Worm (Caenorhabditis elegans): ENCODE results near the gene tag-275.

Gene tag-275

ce11 chrX:6100395-6101099 lies 49.8 kb downstream of the tag-275 start (continued):
- TF ChIP-seq pag-3 (tag; optimal IDR thresholded peaks at IDR 0.05; ENCODE audit: borderline replicate concordance, insufficient read depth): no peak
- no peak for TF ChIP-seq lin-15B (tag; optimal IDR thresholded peaks at IDR 0.05)
- TF ChIP-seq efl-1 (optimal IDR thresholded peaks at IDR 0.05): no peak
- peak in 1 of 2 experiments; percentile 56 for TF ChIP-seq efl-1 (GFP tag; optimal IDR thresholded peaks at IDR 0.05 in 1 of 2)
- TF ChIP-seq hlh-4 (tag; optimal IDR thresholded peaks at IDR 0.05): no peak
- TF ChIP-seq nhr-11 (tag; optimal IDR thresholded peaks at IDR 0.05): no peak
- no peak for TF ChIP-seq mdl-1 (tag; optimal IDR thresholded peaks at IDR 0.05)
- TF ChIP-seq efl-3 (GFP tag; optimal IDR thresholded peaks at IDR 0.05): no peak
- no peak for TF ChIP-seq nhr-28 (tag; optimal IDR thresholded peaks at IDR 0.05)
- no peak for TF ChIP-seq unc-30 (tag; optimal IDR thresholded peaks at IDR 0.05)

- TF ChIP-seq elt-2 (tag; optimal IDR thresholded peaks at IDR 0.05) (peak; percentile 30), pqm-1 (tag; optimal IDR thresholded peaks at IDR 0.05) (peak; percentile 44), fos-1 (tag; optimal IDR thresholded peaks at IDR 0.05) (no peak)
These were observed 51.9 kb downstream of the tag-275 start for ce11 chrX:6098420-6098819.

- TF ChIP-seq nhr-47 (tag; optimal IDR thresholded peaks at IDR 0.05): peak; percentile 61
- TF ChIP-seq C34B4.2 (tag; optimal IDR thresholded peaks at IDR 0.05): no peak
- TF ChIP-seq isw-1 (GFP tag; IDR thresholded peaks at IDR 0.05): peak; percentile 29; the same call in 1 of the 2 replicates
- TF ChIP-seq unc-86 (tag; optimal IDR thresholded peaks at IDR 0.05): peak; percentile 18
- TF ChIP-seq snpc-4 (tag; optimal IDR thresholded peaks at IDR 0.05): no peak
- no peak for TF ChIP-seq nhr-12 (tag; optimal IDR thresholded peaks at IDR 0.05)
- no peak for TF ChIP-seq nhr-11 (tag; optimal IDR thresholded peaks at IDR 0.05)
- peak in 2 of 3 experiments; percentile 13 to 17 for TF ChIP-seq dpl-1 (GFP tag; optimal IDR thresholded peaks at IDR 0.05)
- TF ChIP-seq fkh-4 (tag; optimal IDR thresholded peaks at IDR 0.05; ENCODE audit: borderline replicate concordance): no peak
- no peak for TF ChIP-seq jun-1 (tag; optimal IDR thresholded peaks at IDR 0.05)
- TF ChIP-seq nhr-77 (tag; optimal IDR thresholded peaks at IDR 0.05): no peak
- no peak for TF ChIP-seq blmp-1 (tag; optimal IDR thresholded peaks at IDR 0.05)
- TF ChIP-seq zag-1 (tag; optimal IDR thresholded peaks at IDR 0.05): no peak
- peak; percentile 18 to 24 for TF ChIP-seq lin-35 (GFP tag; optimal IDR thresholded peaks at IDR 0.05)
- TF ChIP-seq unc-30 (tag; optimal IDR thresholded peaks at IDR 0.05): no peak
- TF ChIP-seq lin-13 (GFP tag; optimal IDR thresholded peaks at IDR 0.05): no peak
- peak; percentile 44 for TF ChIP-seq fkh-8 (tag; optimal IDR thresholded peaks at IDR 0.05)
- TF ChIP-seq sox-4 (tag; optimal IDR thresholded peaks at IDR 0.05): peak; percentile 30
- TF ChIP-seq lin-15B (tag; optimal IDR thresholded peaks at IDR 0.05): no peak
- TF ChIP-seq tlp-1 (tag; optimal IDR thresholded peaks at IDR 0.05): no peak
- TF ChIP-seq nhr-76 (tag; optimal IDR thresholded peaks at IDR 0.05): no peak
- no peak for TF ChIP-seq fos-1 (tag; optimal IDR thresholded peaks at IDR 0.05)
- no peak for TF ChIP-seq irx-1 (tag; optimal IDR thresholded peaks at IDR 0.05)
- TF ChIP-seq lsy-2 (tag; optimal IDR thresholded peaks at IDR 0.05): peak; percentile 19 to 46
- no peak for TF ChIP-seq lin-39 (tag; optimal IDR thresholded peaks at IDR 0.05)
- peak; percentile 69 for TF ChIP-seq nhr-71 (tag; optimal IDR thresholded peaks at IDR 0.05)
- TF ChIP-seq grh-1 (GFP tag; IDR thresholded peaks at IDR 0.05): no peak
- no peak for TF ChIP-seq C16A3.4 (tag; optimal IDR thresholded peaks at IDR 0.05)
- no peak for TF ChIP-seq unc-98 (GFP tag; IDR thresholded peaks at IDR 0.05)
- peak; percentile 75 for TF ChIP-seq rnt-1 (tag; optimal IDR thresholded peaks at IDR 0.05)
- peak; percentile 98 for TF ChIP-seq xbp-1 (tag; optimal IDR thresholded peaks at IDR 0.05)
- peak; percentile 92 for TF ChIP-seq F16B12.6 (tag; optimal IDR thresholded peaks at IDR 0.05)
- TF ChIP-seq nhr-20 (tag; optimal IDR thresholded peaks at IDR 0.05): peak; percentile 62
- no peak for TF ChIP-seq Y116A8C.19 (tag; optimal IDR thresholded peaks at IDR 0.05; ENCODE audit: borderline replicate concordance)
- TF ChIP-seq ceh-8 (GFP tag; optimal IDR thresholded peaks at IDR 0.05): no peak
- no peak for TF ChIP-seq hpl-2 (GFP tag; optimal IDR thresholded peaks at IDR 0.05)
- TF ChIP-seq ets-5 (GFP tag; IDR thresholded peaks at IDR 0.05): no peak
- TF ChIP-seq ztf-11 (tag; optimal IDR thresholded peaks at IDR 0.05): peak in 1 of 2 experiments; percentile 37
- TF ChIP-seq nhr-28 (tag; optimal IDR thresholded peaks at IDR 0.05): no peak
- TF ChIP-seq nhr-19 (GFP tag; conservative IDR thresholded peaks at IDR 0.05): peak; percentile 41; the same call in 1 of the 2 replicates
- no peak for TF ChIP-seq nhr-84 (tag; optimal IDR thresholded peaks at IDR 0.05)
These were observed 52.8 kb downstream of the tag-275 start, which contains the start of gene C15H9.4 for ce11 chrX:6097551-6097950. Gene C15H9.4 (plus strand): TSS chrX:6097643.
